Fruit fly (Drosophila melanogaster): ENCODE results near the gene CG12402.

DNA sequence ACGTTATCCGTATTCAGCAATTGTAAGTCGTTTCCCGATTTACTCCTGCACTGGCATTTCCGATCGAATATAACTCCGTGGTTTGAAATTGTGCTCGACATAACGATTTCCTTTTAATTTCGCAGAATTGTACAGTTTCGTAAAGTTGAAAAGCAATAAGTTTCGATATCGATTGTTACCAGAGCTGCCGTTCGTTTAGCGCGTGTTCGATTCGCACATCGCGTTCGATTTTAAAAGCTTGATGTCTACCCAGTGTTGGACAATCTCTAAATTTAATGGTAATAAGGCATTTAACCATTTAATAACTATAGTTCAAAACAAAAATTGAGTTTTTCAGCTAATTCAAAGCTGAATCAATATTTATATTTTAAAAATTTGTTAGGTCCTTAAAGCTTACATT is 3.9 kb upstream of the CG12402 start, which contains the start of gene CG14357:
- TF ChIP-seq EcR (GFP tag; optimal IDR thresholded peaks at IDR 0.05), result no peak
- TF ChIP-seq Pif1B (GFP tag; optimal IDR thresholded peaks at IDR 0.05), result no peak
- no peak for TF ChIP-seq CG9948 (tag; optimal IDR thresholded peaks at IDR 0.05)
- TF ChIP-seq CG8159 (tag; optimal IDR thresholded peaks at IDR 0.05), result no peak
